Worm (Caenorhabditis elegans): ENCODE measurements around the gene W09B6.4.

- TF ChIP-seq sox-4 (tag; optimal IDR thresholded peaks at IDR 0.05) = no peak
- TF ChIP-seq hlh-30 (tag; optimal IDR thresholded peaks at IDR 0.05; ENCODE audit: insufficient read depth) = no peak
These were observed 10.4 kb downstream of the W09B6.4 start for ce11 chrII:1130241-1130640.

Measured in whole organism, late embryonic.